Fruit fly (Drosophila melanogaster): ENCODE data around the gene CG13078.

Gene CG13078

dm6 chr2L:19535234-19535633 is 28.5 kb upstream of the CG13078 start, which contains the start of gene CG31697:
CG31697 (plus strand) TSS chr2L:19535448.
- no peak for TF ChIP-seq fru (GFP tag; optimal IDR thresholded peaks at IDR 0.05)
- peak; percentile 86 for TF ChIP-seq h (GFP tag; optimal IDR thresholded peaks at IDR 0.05)

- peak; percentile 92 for TF ChIP-seq h (GFP tag; optimal IDR thresholded peaks at IDR 0.05)
- peak; percentile 84 for TF ChIP-seq rgr (GFP tag; optimal IDR thresholded peaks at IDR 0.05)
- TF ChIP-seq brk (GFP tag; optimal IDR thresholded peaks at IDR 0.05) = peak; percentile 20
- peak; percentile 87 for TF ChIP-seq br (GFP tag; optimal IDR thresholded peaks at IDR 0.05)
- no peak for TF ChIP-seq Hr78 (GFP tag; optimal IDR thresholded peaks at IDR 0.05)
- TF ChIP-seq CG32264 (GFP tag; optimal IDR thresholded peaks at IDR 0.05) = peak; percentile 65
- TF ChIP-seq dmrt93B (GFP tag; optimal IDR thresholded peaks at IDR 0.05) = peak; percentile 75
- no peak for TF ChIP-seq CrebA (GFP tag; optimal IDR thresholded peaks at IDR 0.05; ENCODE audit: borderline replicate concordance)
- TF ChIP-seq Dfd (GFP tag; optimal IDR thresholded peaks at IDR 0.05) = no peak
- no peak for TF ChIP-seq Mio (GFP tag; optimal IDR thresholded peaks at IDR 0.05)
- no peak for TF ChIP-seq lola (GFP tag; optimal IDR thresholded peaks at IDR 0.05)
- no peak for TF ChIP-seq GATAd (GFP tag; optimal IDR thresholded peaks at IDR 0.05)
- no peak for TF ChIP-seq pan (optimal IDR thresholded peaks at IDR 0.05)
- TF ChIP-seq tai (GFP tag; optimal IDR thresholded peaks at IDR 0.05) = no peak
- no peak for TF ChIP-seq jim (GFP tag; optimal IDR thresholded peaks at IDR 0.05)
- TF ChIP-seq foxo (GFP tag; optimal IDR thresholded peaks at IDR 0.05) = peak in 1 of 2 experiments; percentile 90
- peak; percentile 91 for TF ChIP-seq fru (GFP tag; optimal IDR thresholded peaks at IDR 0.05)
- TF ChIP-seq usp (GFP tag; optimal IDR thresholded peaks at IDR 0.05) = no peak
- TF ChIP-seq Hnf4 (GFP tag; optimal IDR thresholded peaks at IDR 0.05) = peak; percentile 80
- TF ChIP-seq HLH106 (tag; optimal IDR thresholded peaks at IDR 0.05) = peak; percentile 87
- no peak for TF ChIP-seq Rel (GFP tag; optimal IDR thresholded peaks at IDR 0.05)
- TF ChIP-seq Rel (tag; optimal IDR thresholded peaks at IDR 0.05) = peak; percentile 58
- TF ChIP-seq Hr83 (GFP tag; optimal IDR thresholded peaks at IDR 0.05; ENCODE audit: poor library complexity, severe bottlenecking) = peak; percentile 12
- no peak for TF ChIP-seq Dif (GFP tag; optimal IDR thresholded peaks at IDR 0.05; ENCODE audit: partially characterized antibody)
- TF ChIP-seq CG9705 (GFP tag; optimal IDR thresholded peaks at IDR 0.05) = peak; percentile 73
- TF ChIP-seq ey (GFP tag; optimal IDR thresholded peaks at IDR 0.05) = peak; percentile 85
- TF ChIP-seq woc (GFP tag; optimal IDR thresholded peaks at IDR 0.05) = peak; percentile 74
- TF ChIP-seq Jra (GFP tag; optimal IDR thresholded peaks at IDR 0.05) = peak; percentile 42
- TF ChIP-seq sv (GFP tag; optimal IDR thresholded peaks at IDR 0.05) = no peak
- TF ChIP-seq Sp1 (GFP tag; optimal IDR thresholded peaks at IDR 0.05) = peak; percentile 88
- no peak for TF ChIP-seq dl (GFP tag; optimal IDR thresholded peaks at IDR 0.05; ENCODE audit: insufficient read depth in 1 of 2, partially characterized antibody in 2 of 2)
- TF ChIP-seq Abd-B (GFP tag; optimal IDR thresholded peaks at IDR 0.05) = no peak
- no peak for TF ChIP-seq N (GFP tag; optimal IDR thresholded peaks at IDR 0.05)
- TF ChIP-seq Vsx2 (GFP tag; optimal IDR thresholded peaks at IDR 0.05; ENCODE audit: partially characterized antibody) = no peak
- TF ChIP-seq Myc (optimal IDR thresholded peaks at IDR 0.05) = no peak
- peak; percentile 88 for TF ChIP-seq psq (GFP tag; optimal IDR thresholded peaks at IDR 0.05)
- peak; percentile 29 for TF ChIP-seq sage (GFP tag; optimal IDR thresholded peaks at IDR 0.05)
- peak; percentile 82 for TF ChIP-seq OdsH (GFP tag; optimal IDR thresholded peaks at IDR 0.05)
- peak; percentile 44 for TF ChIP-seq dsf (GFP tag; optimal IDR thresholded peaks at IDR 0.05; ENCODE audit: borderline replicate concordance)
Observed at dm6 chr2L:19537779-19538456, 25.8 kb upstream of the CG13078 start, which contains the start of gene CG13082. CG13082 (plus strand) TSS chr2L:19538425.

- no peak for TF ChIP-seq dsf (GFP tag; optimal IDR thresholded peaks at IDR 0.05; ENCODE audit: borderline replicate concordance)
- no peak for TF ChIP-seq lola (GFP tag; optimal IDR thresholded peaks at IDR 0.05)
Observed at dm6 chr2L:19540307-19540706, 23.4 kb upstream of the CG13078 start, which contains the start of gene CG13081. CG13081 (plus strand) TSS chr2L:19540607.
